Fruit fly (Drosophila melanogaster) whole organism, embryonic: ENCODE results near the gene EMC5.

Source experiments
- Aef1 ChIP-seq: fragments of 200-800 bp; sonication (Bioruptor generic); IDR thresholded peaks from 3 replicates; pipeline ENCODE4 v1.3.6; 2022; ENCODE audit warnings: missing biosample characterization, missing genetic modification characterization
- CG10209 ChIP-seq: fragments of 200-800 bp; sonication (Bioruptor generic); optimal IDR thresholded peaks from 3 replicates; lab custom pipeline; 2017; ENCODE audit warnings: missing biosample characterization, mild to moderate bottlenecking, missing genetic modification characterization, missing genetic modification reagents
- CG10543 ChIP-seq: fragments of 200-800 bp; sonication (Bioruptor generic); optimal IDR thresholded peaks from 3 replicates; lab custom pipeline; 2017; ENCODE audit warnings: missing biosample characterization, mild to moderate bottlenecking, missing genetic modification characterization, moderate library complexity
- CG11456 ChIP-seq: fragments of 200-800 bp; sonication (Bioruptor generic); IDR thresholded peaks from 3 replicates; pipeline ENCODE4 v1.3.6; 2022; ENCODE audit warnings: missing biosample characterization, missing genetic modification characterization
- CG11695 ChIP-seq: fragments of 200-800 bp; sonication (Bioruptor generic); IDR thresholded peaks from 3 replicates; pipeline ENCODE4 v1.3.6; 2022; ENCODE audit warnings: missing biosample characterization, missing genetic modification characterization
- CG12104 ChIP-seq: fragments of 200-800 bp; sonication (Bioruptor generic); optimal IDR thresholded peaks from 3 replicates; lab custom pipeline; 2016; ENCODE audit warnings: missing biosample characterization, missing genetic modification characterization
- CG1233 ChIP-seq: fragments of 200-800 bp; sonication (Bioruptor generic); optimal IDR thresholded peaks from 4 replicates; lab custom pipeline; 2018; ENCODE audit warnings: missing biosample characterization, mild to moderate bottlenecking, missing genetic modification characterization
- CG12769 ChIP-seq: fragments of 200-800 bp; sonication (Bioruptor generic); optimal IDR thresholded peaks from 2 replicates; lab custom pipeline; 2019; ENCODE audit warnings: missing biosample characterization, mild to moderate bottlenecking, missing genetic modification characterization, moderate library complexity
- CG13894 ChIP-seq: fragments of 200-800 bp; sonication (Bioruptor generic); optimal IDR thresholded peaks from 3 replicates; lab custom pipeline; 2018; ENCODE audit warnings: missing biosample characterization, mild to moderate bottlenecking, missing genetic modification characterization, moderate library complexity
- CG1647 ChIP-seq: fragments of 200-800 bp; sonication (Bioruptor generic); optimal IDR thresholded peaks from 3 replicates; lab custom pipeline; 2016; ENCODE audit warnings: missing biosample characterization, missing genetic modification characterization
- CG17361 ChIP-seq: fragments of 200-800 bp; sonication (Bioruptor generic); IDR thresholded peaks from 3 replicates; pipeline ENCODE4 v1.3.6; 2022; ENCODE audit warnings: missing biosample characterization, missing genetic modification characterization
- CG17612 ChIP-seq: fragments of 200-800 bp; sonication (Bioruptor generic); IDR thresholded peaks from 2 replicates; pipeline ENCODE4 v1.3.6; 2022; ENCODE audit warnings: missing biosample characterization, missing genetic modification characterization
- CG2712 ChIP-seq: fragments of 200-800 bp; optimal IDR thresholded peaks from 3 replicates; lab custom pipeline; 2019; ENCODE audit warnings: missing biosample characterization, mild to moderate bottlenecking, missing genetic modification characterization, moderate library complexity
- CG31441 ChIP-seq: fragments of 200-800 bp; sonication (Bioruptor generic); IDR thresholded peaks from 2 replicates; pipeline ENCODE4 v1.3.6; 2022; ENCODE audit warnings: missing biosample characterization, missing genetic modification characterization
- CG32772 ChIP-seq: fragments of 200-800 bp; sonication (Bioruptor generic); IDR thresholded peaks from 2 replicates; pipeline ENCODE4 v1.3.6; 2022; ENCODE audit warnings: missing biosample characterization, missing genetic modification characterization
- CG7556 ChIP-seq: fragments of 200-800 bp; sonication (Bioruptor generic); optimal IDR thresholded peaks from 2 replicates; lab custom pipeline; 2017; ENCODE audit warnings: missing biosample characterization, mild to moderate bottlenecking, missing genetic modification characterization
- D19A ChIP-seq: fragments of 200-800 bp; optimal IDR thresholded peaks from 3 replicates; lab custom pipeline; 2019; ENCODE audit warnings: missing biosample characterization, mild to moderate bottlenecking, missing genetic modification characterization, moderate library complexity
- Dad ChIP-seq: fragments of 200-800 bp; sonication (Bioruptor generic); optimal IDR thresholded peaks from 3 replicates; lab custom pipeline; 2016; ENCODE audit warnings: missing biosample characterization, missing genetic modification characterization
- Dek ChIP-seq: fragments of 200-800 bp; sonication (Bioruptor generic); optimal IDR thresholded peaks from 3 replicates; lab custom pipeline; 2019; ENCODE audit warnings: missing biosample characterization, mild to moderate bottlenecking, missing genetic modification characterization, moderate library complexity
- Eip74EF ChIP-seq, 2 experiments: fragments of 200-800 bp in 1 of 2; fragments of >200 bp in 1 of 2; sonication (Bioruptor generic) in 1 of 2; optimal IDR thresholded peaks; 2 replicates each; lab custom pipeline; 2017 to 2019; ENCODE audit warnings: missing biosample characterization in 2 of 2, missing genetic modification characterization in 2 of 2, mild to moderate bottlenecking in 1 of 2, moderate library complexity in 1 of 2
- Hey ChIP-seq: fragments of 200-800 bp; sonication (Bioruptor generic); optimal IDR thresholded peaks from 3 replicates; lab custom pipeline; 2018; ENCODE audit warnings: missing biosample characterization, mild to moderate bottlenecking, missing genetic modification characterization
- Hsf ChIP-seq: fragments of 200-800 bp; sonication (Bioruptor generic); optimal IDR thresholded peaks from 3 replicates; lab custom pipeline; 2016; ENCODE audit warnings: missing biosample characterization, missing genetic modification characterization
- Max ChIP-seq: fragments of 200-800 bp; sonication (Bioruptor generic); optimal IDR thresholded peaks from 2 replicates; lab custom pipeline; 2016; ENCODE audit warnings: missing biosample characterization, mild to moderate bottlenecking, missing genetic modification characterization
- abd-A ChIP-seq: fragments of 200-800 bp; sonication (Bioruptor generic); optimal IDR thresholded peaks from 3 replicates; lab custom pipeline; 2019; ENCODE audit warnings: missing biosample characterization, mild to moderate bottlenecking, missing genetic modification characterization, moderate library complexity
- ato ChIP-seq: fragments of 200-800 bp; sonication (Bioruptor generic); IDR thresholded peaks from 2 replicates; pipeline ENCODE4 v1.3.6; 2022; ENCODE audit warnings: missing biosample characterization, missing genetic modification characterization; ENCODE audit not compliant: partially characterized antibody
- bcd ChIP-seq: fragments of 200-800 bp; sonication (Bioruptor generic); optimal IDR thresholded peaks from 2 replicates; lab custom pipeline; 2017; ENCODE audit warnings: missing biosample characterization, mild to moderate bottlenecking, missing genetic modification characterization
- cad ChIP-seq: fragments of >200 bp; optimal IDR thresholded peaks from 2 replicates; lab custom pipeline; 2017; ENCODE audit warnings: missing biosample characterization, missing genetic modification characterization
- caup ChIP-seq: fragments of 200-800 bp; sonication (Bioruptor generic); optimal IDR thresholded peaks from 3 replicates; lab custom pipeline; 2017; ENCODE audit warnings: missing biosample characterization, mild to moderate bottlenecking, missing genetic modification characterization, moderate library complexity; ENCODE audit not compliant: severe bottlenecking
- crol ChIP-seq: fragments of 200-800 bp; sonication (Bioruptor generic); IDR thresholded peaks from 2 replicates; pipeline ENCODE4 v1.3.6; 2022; ENCODE audit warnings: missing biosample characterization, missing genetic modification characterization
- dysf ChIP-seq: fragments of 200-800 bp; sonication (Bioruptor generic); IDR thresholded peaks from 3 replicates; pipeline ENCODE4 v1.3.6; 2022; ENCODE audit warnings: missing biosample characterization, missing genetic modification characterization
- lab ChIP-seq: fragments of 200-800 bp; sonication (Bioruptor generic); optimal IDR thresholded peaks from 3 replicates; lab custom pipeline; 2017; ENCODE audit warnings: missing biosample characterization, missing genetic modification characterization, mild to moderate bottlenecking, moderate library complexity, missing genetic modification reagents
- mam ChIP-seq: fragments of 200-800 bp; sonication (Bioruptor generic); optimal IDR thresholded peaks from 3 replicates; lab custom pipeline; 2016; ENCODE audit warnings: missing biosample characterization, missing genetic modification characterization
- org-1 ChIP-seq: fragments of 200-800 bp; sonication (Bioruptor generic); optimal IDR thresholded peaks from 2 replicates; lab custom pipeline; 2017; ENCODE audit warnings: missing biosample characterization, missing genetic modification characterization
- prd ChIP-seq, 3 experiments: fragments of >200 bp in 2 of 3; fragments of 200-800 bp in 1 of 3; sonication (Bioruptor generic) in 1 of 3; optimal IDR thresholded peaks in 2 of 3; IDR thresholded peaks in 1 of 3; 2 replicates in 2 of 3; 3 replicates in 1 of 3; pipeline versions ENCODE4 v1.3.6 to Lab custom; 2017 to 2022; ENCODE audit warnings: missing biosample characterization in 1 of 3, missing genetic modification characterization in 1 of 3
- psq ChIP-seq: fragments of 200-800 bp; sonication (Bioruptor generic); optimal IDR thresholded peaks from 2 replicates; lab custom pipeline; 2017; ENCODE audit warnings: missing biosample characterization, missing genetic modification characterization
- pum ChIP-seq: fragments of 200-800 bp; sonication (Bioruptor generic); optimal IDR thresholded peaks from 2 replicates; lab custom pipeline; 2016; ENCODE audit warnings: missing biosample characterization, missing genetic modification characterization
- sc ChIP-seq, 3 experiments: fragments of >200 bp in 2 of 3; fragments of 200-800 bp in 1 of 3; sonication (Bioruptor generic) in 1 of 3; optimal IDR thresholded peaks; 2 replicates in 2 of 3; 3 replicates in 1 of 3; lab custom pipeline; 2017; ENCODE audit warnings: mild to moderate bottlenecking in 1 of 3, missing biosample characterization in 1 of 3, missing genetic modification characterization in 1 of 3, missing genetic modification reagents in 1 of 3
- tio ChIP-seq: fragments of 200-800 bp; sonication (Bioruptor generic); optimal IDR thresholded peaks from 2 replicates; lab custom pipeline; 2017; ENCODE audit warnings: missing biosample characterization, missing genetic modification characterization, inconsistent platforms
- unc-4 ChIP-seq: fragments of 200-800 bp; sonication (Bioruptor generic); IDR thresholded peaks from 2 replicates; pipeline ENCODE4 v1.3.6; 2022; ENCODE audit warnings: missing biosample characterization, missing genetic modification characterization; ENCODE audit not compliant: partially characterized antibody

The EMC5 gene

dm6 chr2L:19023972-19024743 is 36.7 kb downstream of the EMC5 start (continued):
- TF ChIP-seq sc (optimal IDR thresholded peaks at IDR 0.05; lab: Kevin White, UChicago) (no peak), sc (GFP tag; optimal IDR thresholded peaks at IDR 0.05; lab: Kevin White, UChicago) (peak; percentile 21), org-1 (GFP tag; lab: Kevin White, UChicago) (peak; percentile 74), Dek (peak; percentile 74), Hsf (GFP tag; lab: Kevin White, UChicago) (peak; percentile 45), CG13894 (tag; lab: Kevin White, UChicago) (peak; percentile 28), pum (peak; percentile 17), caup (peak; percentile 69), unc-4 (GFP tag; lab: Robert Waterston, UW) (0 out of 2 replicates have a peak, but pooled peaks have one; percentile 29), tio (GFP tag; lab: Kevin White, UChicago) (peak; percentile 40), CG1233 (GFP tag; lab: Kevin White, UChicago) (peak; percentile 64), ato (GFP tag; lab: Robert Waterston, UW) (no peak), CG12769 (peak; percentile 61), Max (GFP tag; lab: Kevin White, UChicago) (peak; percentile 21), CG10209 (GFP tag; lab: Kevin White, UChicago) (peak; percentile 70), psq (GFP tag; lab: Kevin White, UChicago) (peak; percentile 38), Aef1 (peak; percentile 44; the same call in 2 of the 3 replicates), CG2712 (peak; percentile 78), mam (GFP tag; lab: Kevin White, UChicago) (peak; percentile 51)

dm6 chr2L:19024744-19025059 is 37.2 kb downstream of the EMC5 start:
- TF ChIP-seq Eip74EF (GFP tag; optimal IDR thresholded peaks at IDR 0.05; lab: Kevin White, UChicago) = peak in 1 of 2 experiments; percentile 1
- TF ChIP-seq prd (optimal IDR thresholded peaks at IDR 0.05; lab: Kevin White, UChicago) = no peak
- 0 out of 3 replicates have a peak, but pooled peaks have one; percentile 1 for TF ChIP-seq prd (GFP tag; IDR thresholded peaks at IDR 0.05; lab: Robert Waterston, UW)
- TF ChIP-seq CG17612 = no peak
- peak; percentile 2; the same call in 1 of the 3 replicates for TF ChIP-seq dysf (GFP tag; lab: Robert Waterston, UW)
- peak; percentile 60 for TF ChIP-seq CG7556 (GFP tag; lab: Kevin White, UChicago)
- peak; percentile 23 for TF ChIP-seq CG12104
- TF ChIP-seq Hey (tag; lab: Kevin White, UChicago) = peak; percentile 41
- TF ChIP-seq CG17361 (GFP tag; lab: Robert Waterston, UW) = peak; percentile 24; the same call in 1 of the 3 replicates
- peak; percentile 39; the same call in 1 of the 3 replicates for TF ChIP-seq CG11456 (GFP tag; lab: Robert Waterston, UW)
- peak; percentile 86 for TF ChIP-seq crol
- peak; percentile 42 for TF ChIP-seq abd-A (tag; lab: Kevin White, UChicago)
- no peak for TF ChIP-seq cad (GFP tag; lab: Kevin White, UChicago)
- 0 out of 2 replicates have a peak, but pooled peaks have one; percentile 0 for TF ChIP-seq CG32772 (GFP tag; lab: Robert Waterston, UW)
- TF ChIP-seq CG10543 (GFP tag; lab: Kevin White, UChicago) = peak; percentile 60
- TF ChIP-seq lab = peak; percentile 19
- no peak for TF ChIP-seq CG1647 (GFP tag; lab: Kevin White, UChicago)
- TF ChIP-seq Dad (GFP tag; lab: Kevin White, UChicago) = no peak
- TF ChIP-seq D19A (tag; lab: Kevin White, UChicago) = peak; percentile 6
- 0 out of 2 replicates have a peak, but pooled peaks have one; percentile 6 for TF ChIP-seq CG31441 (GFP tag; lab: Robert Waterston, UW)
- TF ChIP-seq bcd (GFP tag; lab: Kevin White, UChicago) = peak; percentile 6
- TF ChIP-seq CG11695 (GFP tag; lab: Robert Waterston, UW) = 0 out of 3 replicates have a peak, but pooled peaks have one; percentile 1
- TF ChIP-seq, all 482 proteins: peak for 17
